Worm (Caenorhabditis elegans): ENCODE results near the gene cnx-1.

The cnx-1 gene

DNA sequence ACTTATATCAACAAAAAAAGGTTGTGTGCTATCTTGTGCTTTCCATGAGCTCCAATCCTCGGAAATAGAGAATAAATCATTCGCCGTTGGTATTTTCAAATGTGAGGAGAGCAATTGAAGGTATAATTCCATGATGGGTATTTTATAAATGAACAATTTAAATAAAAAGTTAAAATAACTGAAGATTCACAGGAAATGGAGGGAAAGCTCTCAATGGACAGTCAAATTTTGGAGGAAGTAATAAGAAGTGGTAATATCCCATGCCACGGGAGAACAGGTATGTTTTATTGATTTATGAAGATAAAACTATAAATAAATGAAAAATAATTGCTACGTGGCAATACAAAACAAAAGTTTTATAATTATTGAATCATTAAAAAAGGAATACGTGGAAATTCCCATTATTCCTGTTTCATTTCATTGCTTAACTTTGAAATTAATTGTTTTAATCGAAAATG is 33.8 kb downstream of the cnx-1 start (continued):
- TF ChIP-seq pag-3 (tag; optimal IDR thresholded peaks at IDR 0.05; ENCODE audit: borderline replicate concordance, insufficient read depth), result no peak

DNA sequence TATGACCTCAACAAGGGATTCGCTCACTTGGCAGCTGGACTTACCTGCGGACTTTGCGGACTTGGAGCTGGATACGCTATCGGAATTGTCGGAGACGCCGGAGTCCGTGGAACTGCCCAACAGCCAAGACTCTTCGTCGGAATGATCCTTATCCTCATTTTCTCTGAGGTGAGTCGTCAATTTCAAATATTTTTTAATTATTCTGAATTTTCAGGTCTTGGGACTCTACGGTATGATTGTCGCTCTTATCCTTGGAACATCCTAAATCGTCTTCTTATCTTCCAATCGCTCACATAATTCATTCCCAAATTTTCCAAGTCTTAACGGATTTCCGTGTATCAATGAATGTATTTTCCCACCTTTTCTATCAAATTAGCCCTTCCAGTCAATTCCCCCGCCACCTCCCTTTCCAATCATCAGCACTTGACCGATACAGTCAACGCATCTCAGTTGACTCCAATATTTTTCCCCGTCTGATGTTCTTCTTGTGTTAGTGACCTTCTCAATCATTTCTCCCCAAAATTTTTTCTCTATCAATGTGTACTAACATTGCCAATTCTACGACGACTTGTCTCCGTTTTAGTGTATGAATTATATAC is 34.4 kb downstream of the cnx-1 start, which contains the start of gene R10E11.6:
R10E11.6 (plus strand) TSS at position 524 of the 599 bp plus-strand sequence.
- no peak for TF ChIP-seq efl-1 (optimal IDR thresholded peaks at IDR 0.05)
- TF ChIP-seq efl-1 (GFP tag; optimal IDR thresholded peaks at IDR 0.05 in 1 of 2), result peak in 1 of 2 experiments; percentile 93
- no peak for TF ChIP-seq sox-4 (tag; optimal IDR thresholded peaks at IDR 0.05)
- no peak for TF ChIP-seq lsy-2 (tag; optimal IDR thresholded peaks at IDR 0.05)

DNA sequence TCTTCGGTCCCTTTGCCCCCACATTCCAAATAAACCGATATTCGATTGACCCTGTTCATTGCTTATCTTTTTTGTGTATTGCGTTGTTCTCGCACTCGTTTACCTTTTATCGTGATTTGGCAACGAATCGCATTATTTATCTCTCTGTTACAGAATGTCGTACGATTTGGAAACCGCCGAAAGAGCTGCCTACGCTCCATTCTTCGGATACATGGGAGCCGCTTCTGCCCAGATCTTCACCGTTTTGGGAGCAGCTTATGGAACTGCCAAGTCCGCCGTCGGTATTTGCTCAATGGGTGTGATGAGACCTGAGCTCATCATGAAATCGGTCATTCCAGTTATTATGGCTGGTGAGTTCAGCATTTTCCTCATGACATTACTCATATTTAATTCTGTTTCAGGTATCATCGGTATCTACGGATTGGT is 34.9 kb downstream of the cnx-1 start, which contains the start of gene vha-2:
vha-2 (plus strand) TSS at position 154 of the 426 bp plus-strand sequence.
- TF ChIP-seq nhr-85 (tag), result peak; percentile 80
- TF ChIP-seq skn-1 (tag; optimal IDR thresholded peaks at IDR 0.05), result no peak
- 0 out of 2 replicates have a peak, but pooled peaks have one; percentile 10 for TF ChIP-seq grh-1 (GFP tag; IDR thresholded peaks at IDR 0.05)
- no peak for TF ChIP-seq zip-4 (GFP tag; optimal IDR thresholded peaks at IDR 0.05)
- TF ChIP-seq sup-37 (GFP tag; optimal IDR thresholded peaks at IDR 0.05), result no peak
- no peak for TF ChIP-seq sox-4 (tag; optimal IDR thresholded peaks at IDR 0.05)
- TF ChIP-seq nhr-90 (tag; optimal IDR thresholded peaks at IDR 0.05; ENCODE audit: poor library complexity), result no peak
- TF ChIP-seq alr-1 (tag; optimal IDR thresholded peaks at IDR 0.05; ENCODE audit: borderline replicate concordance), result peak; percentile 93
- TF ChIP-seq sptf-1 (tag; optimal IDR thresholded peaks at IDR 0.05), result no peak
- no peak for TF ChIP-seq unc-98 (GFP tag; IDR thresholded peaks at IDR 0.05)
- peak; percentile 60 for TF ChIP-seq aly-2 (tag; optimal IDR thresholded peaks at IDR 0.05)
- TF ChIP-seq efl-3 (GFP tag; optimal IDR thresholded peaks at IDR 0.05), result no peak
- TF ChIP-seq ama-1 (optimal IDR thresholded peaks at IDR 0.05), result no peak
- TF ChIP-seq nhr-71 (tag; optimal IDR thresholded peaks at IDR 0.05), result peak; percentile 32
- TF ChIP-seq ceh-63 (GFP tag; optimal IDR thresholded peaks at IDR 0.05), result peak; percentile 8
- peak in 1 of 2 experiments; percentile 13 for TF ChIP-seq lin-35 (GFP tag; optimal IDR thresholded peaks at IDR 0.05)
- TF ChIP-seq swsn-7 (tag; optimal IDR thresholded peaks at IDR 0.05), result no peak

DNA sequence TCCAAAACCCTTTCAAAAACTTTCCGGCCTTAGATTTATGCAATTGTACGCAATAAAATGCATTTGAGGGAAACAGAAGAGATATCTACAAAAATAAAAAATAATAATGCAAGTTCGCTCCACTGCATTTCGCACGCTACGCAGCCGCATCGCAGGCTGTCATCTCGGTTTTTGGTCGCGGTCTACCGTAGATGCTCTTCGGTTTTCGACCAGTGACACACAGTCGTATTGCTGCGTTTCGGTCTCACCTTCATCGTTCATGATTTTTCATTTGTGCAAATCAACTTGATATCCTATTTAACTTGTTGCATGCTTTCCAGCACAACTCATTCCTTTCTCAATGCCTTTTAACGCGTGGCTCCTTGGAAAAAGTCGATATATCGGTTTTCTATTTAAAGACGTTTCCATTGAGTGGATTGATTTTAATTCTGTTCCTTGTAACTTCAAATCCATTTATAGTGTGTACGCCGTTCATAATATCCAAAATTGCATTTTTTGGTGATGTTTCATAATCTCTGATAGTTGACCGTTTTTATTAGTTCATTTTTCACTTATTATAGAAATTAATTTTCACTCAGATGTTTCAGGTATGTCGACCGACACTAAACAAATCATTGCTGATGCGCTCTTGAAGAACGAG is 36.2 kb downstream of the cnx-1 start, which contains the start of gene vha-1:
vha-1 (plus strand) TSS at position 590 of the 640 bp plus-strand sequence.
- peak; percentile 86 to 97 for TF ChIP-seq lsy-2 (tag; optimal IDR thresholded peaks at IDR 0.05)
- no peak for TF ChIP-seq nhr-76 (tag; optimal IDR thresholded peaks at IDR 0.05)
- no peak for TF ChIP-seq pax-3 (tag; optimal IDR thresholded peaks at IDR 0.05)
- TF ChIP-seq sup-37 (GFP tag; optimal IDR thresholded peaks at IDR 0.05), result no peak
- TF ChIP-seq hlh-17 (GFP tag; optimal IDR thresholded peaks at IDR 0.05; ENCODE audit: borderline replicate concordance), result no peak
- peak; percentile 73 for TF ChIP-seq unc-130 (tag; optimal IDR thresholded peaks at IDR 0.05)
- TF ChIP-seq nhr-90 (tag; optimal IDR thresholded peaks at IDR 0.05; ENCODE audit: poor library complexity), result peak; percentile 71
- no peak for TF ChIP-seq aha-1 (tag; optimal IDR thresholded peaks at IDR 0.05)
- TF ChIP-seq blmp-1 (tag; optimal IDR thresholded peaks at IDR 0.05), result peak; percentile 57
- TF ChIP-seq vab-15 (tag; optimal IDR thresholded peaks at IDR 0.05), result peak; percentile 24
- TF ChIP-seq nhr-71 (tag; optimal IDR thresholded peaks at IDR 0.05), result peak; percentile 90
- no peak for TF ChIP-seq ces-1 (GFP tag; optimal IDR thresholded peaks at IDR 0.05)
- no peak for TF ChIP-seq elt-2 (tag; optimal IDR thresholded peaks at IDR 0.05)
- TF ChIP-seq snu-23 (GFP tag; optimal IDR thresholded peaks at IDR 0.05), result peak; percentile 94
- TF ChIP-seq efl-3 (GFP tag; optimal IDR thresholded peaks at IDR 0.05), result no peak
- TF ChIP-seq ceh-90 (tag; optimal IDR thresholded peaks at IDR 0.05), result no peak
- TF ChIP-seq unc-86 (tag; optimal IDR thresholded peaks at IDR 0.05), result peak; percentile 55
- TF ChIP-seq fkh-4 (tag; optimal IDR thresholded peaks at IDR 0.05; ENCODE audit: borderline replicate concordance), result no peak
- peak; percentile 2 for TF ChIP-seq fkh-10 (GFP tag; optimal IDR thresholded peaks at IDR 0.05)
- TF ChIP-seq ceh-82 (tag; optimal IDR thresholded peaks at IDR 0.05), result peak; percentile 74 to 95 (median 83)
- TF ChIP-seq alr-1 (tag; optimal IDR thresholded peaks at IDR 0.05; ENCODE audit: borderline replicate concordance), result no peak
- no peak for TF ChIP-seq unc-30 (tag; optimal IDR thresholded peaks at IDR 0.05)
- no peak for TF ChIP-seq sptf-1 (tag; optimal IDR thresholded peaks at IDR 0.05)
- TF ChIP-seq ztf-11 (tag; optimal IDR thresholded peaks at IDR 0.05), result peak in 1 of 2 experiments; percentile 18
- TF ChIP-seq lin-13 (GFP tag; optimal IDR thresholded peaks at IDR 0.05), result peak; percentile 83
- TF ChIP-seq C04F5.9 (tag; optimal IDR thresholded peaks at IDR 0.05), result no peak
- peak; percentile 77 for TF ChIP-seq fkh-8 (tag; optimal IDR thresholded peaks at IDR 0.05)
- TF ChIP-seq skn-1 (tag; optimal IDR thresholded peaks at IDR 0.05), result peak; percentile 91
- TF ChIP-seq tlp-1 (tag; optimal IDR thresholded peaks at IDR 0.05), result no peak
- TF ChIP-seq lin-39 (tag; optimal IDR thresholded peaks at IDR 0.05), result no peak
- peak; percentile 53 for TF ChIP-seq nhr-19 (GFP tag; conservative IDR thresholded peaks at IDR 0.05)

All from whole organism, L1 larva.